Worm (Caenorhabditis elegans) whole organism, L3 larva: ENCODE results near the gene F26A1.4.

ENCODE experiments used
- ama-1 ChIP-seq: fragments of 150-350 bp; optimal IDR thresholded peaks from 2 replicates; lab custom pipeline; 2018
- ceh-9 ChIP-seq: sonication (generic microtip); optimal IDR thresholded peaks from 2 replicates; lab custom pipeline; 2018; ENCODE audit warnings: missing biosample characterization, missing genetic modification characterization
- elt-2 ChIP-seq: sonication (generic microtip); optimal IDR thresholded peaks from 2 replicates; lab custom pipeline; 2016; ENCODE audit warnings: missing genetic modification reagents, mild to moderate bottlenecking, missing genetic modification characterization, missing compliant biosample characterization
- elt-3 ChIP-seq, 3 experiments: fragments of 150-350 bp in 1 of 3; sonication (generic microtip) in 2 of 3; optimal IDR thresholded peaks; 2 replicates in 2 of 3; 4 replicates in 1 of 3; lab custom pipeline; 2014 to 2017; ENCODE audit warnings: missing biosample characterization in 3 of 3, missing genetic modification characterization in 3 of 3
- mdl-1 ChIP-seq: fragments of 150-350 bp; optimal IDR thresholded peaks from 2 replicates; lab custom pipeline; 2014; ENCODE audit warnings: missing biosample characterization, missing genetic modification characterization
- nfya-1 ChIP-seq: sonication (generic microtip); optimal IDR thresholded peaks from 2 replicates; lab custom pipeline; 2017; ENCODE audit warnings: missing genetic modification characterization, mild to moderate bottlenecking, missing compliant biosample characterization, antibody characterized with exemption, moderate library complexity; ENCODE audit not compliant: insufficient read depth
- nhr-11 ChIP-seq: fragments of 150-350 bp; optimal IDR thresholded peaks from 2 replicates; lab custom pipeline; 2014; ENCODE audit warnings: missing biosample characterization, missing genetic modification characterization
- nhr-23 ChIP-seq: fragments of 150-350 bp; optimal IDR thresholded peaks from 2 replicates; lab custom pipeline; 2014; ENCODE audit warnings: missing biosample characterization, missing genetic modification reagents, missing genetic modification characterization
- pha-4 ChIP-seq: fragments of 150-350 bp; optimal IDR thresholded peaks from 2 replicates; lab custom pipeline; 2014; ENCODE audit warnings: missing biosample characterization, missing genetic modification reagents, missing genetic modification characterization
- skn-1 ChIP-seq: fragments of 150-350 bp; optimal IDR thresholded peaks from 2 replicates; lab custom pipeline; 2014; ENCODE audit warnings: missing biosample characterization, missing genetic modification characterization
- tbx-2 ChIP-seq: sonication (generic microtip); optimal IDR thresholded peaks from 2 replicates; lab custom pipeline; 2016; ENCODE audit warnings: mild to moderate bottlenecking, missing genetic modification characterization, missing compliant biosample characterization
- unc-62 ChIP-seq: fragments of 150-350 bp; sonication (generic microtip); optimal IDR thresholded peaks from 4 replicates; lab custom pipeline; 2014; ENCODE audit warnings: missing biosample characterization, missing genetic modification reagents, missing genetic modification characterization
- zag-1 ChIP-seq: fragments of 150-350 bp; optimal IDR thresholded peaks from 2 replicates; lab custom pipeline; 2014; ENCODE audit warnings: missing biosample characterization, missing genetic modification characterization
- ztf-11 ChIP-seq: fragments of 150-350 bp; optimal IDR thresholded peaks from 2 replicates; lab custom pipeline; 2014; ENCODE audit warnings: missing biosample characterization, missing genetic modification characterization

DNA sequence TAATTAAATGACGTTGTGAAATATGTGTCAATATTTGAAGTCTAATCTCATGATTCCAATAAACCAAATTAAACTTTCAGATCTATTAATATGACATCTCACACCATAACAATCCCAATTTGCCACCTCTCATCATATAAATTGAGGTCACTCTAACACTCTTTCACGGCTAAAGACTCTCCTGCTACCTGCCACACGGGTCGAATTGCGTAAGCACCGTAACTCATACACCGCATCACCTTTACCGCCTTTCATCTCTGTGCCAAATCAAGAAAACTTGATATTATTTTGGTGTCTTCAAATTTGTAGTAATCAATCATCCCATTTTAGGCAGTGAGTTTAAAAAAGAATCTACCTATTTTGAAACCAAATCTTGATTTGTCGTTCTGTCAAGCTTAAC, 11.0 kb upstream of the F26A1.4 start:
- no peak for TF ChIP-seq pha-4 (tag; lab: Kevin White, UChicago)
- TF ChIP-seq tbx-2 (tag; lab: Kevin White, UChicago) = no peak
- TF ChIP-seq ceh-9 (tag; lab: Kevin White, UChicago) = no peak
- no peak for TF ChIP-seq unc-62 (GFP tag; lab: Kevin White, UChicago)
- no peak for TF ChIP-seq nhr-11 (tag; lab: Kevin White, UChicago)
- no peak for TF ChIP-seq elt-3 (tag; optimal IDR thresholded peaks at IDR 0.05; lab: Kevin White, UChicago)
- TF ChIP-seq mdl-1 (tag; lab: Kevin White, UChicago) = no peak
- TF ChIP-seq ama-1 = no peak
- TF ChIP-seq ztf-11 = no peak
- no peak for TF ChIP-seq elt-2 (tag; lab: Kevin White, UChicago)
- TF ChIP-seq nfya-1 (tag; lab: Kevin White, UChicago) = no peak
- no peak for TF ChIP-seq zag-1 (tag; lab: Kevin White, UChicago)
- no peak for TF ChIP-seq nhr-23 (tag; lab: Kevin White, UChicago)
- no peak for TF ChIP-seq skn-1 (tag; lab: Kevin White, UChicago)
